Worm (Caenorhabditis elegans): ENCODE measurements around the gene asp-1.

ce11 chrV:19037222-19037621, 13.3 kb downstream of the asp-1 start, which contains the start of gene asp-17:
- TF ChIP-seq flt-1 (GFP tag; IDR thresholded peaks at IDR 0.05) (no peak), ztf-29 (GFP tag; IDR thresholded peaks at IDR 0.05) (no peak), ztf-23 (GFP tag; IDR thresholded peaks at IDR 0.05) (no peak)

Measured in whole organism, midembryonic.